Worm (Caenorhabditis elegans) whole organism, mixed stage, embryonic: ENCODE data around the gene C03B1.14.

ENCODE experiments used
- M03D4.4 ChIP-seq: sonication (generic microtip); optimal IDR thresholded peaks from 2 replicates; lab custom pipeline; 2017; ENCODE audit warnings: mild to moderate bottlenecking, missing genetic modification characterization, missing compliant biosample characterization
- bed-3 ChIP-seq: fragments of 200-800 bp; sonication (Bioruptor generic); optimal IDR thresholded peaks from 3 replicates; lab custom pipeline; 2018; ENCODE audit warnings: mild to moderate bottlenecking, missing genetic modification characterization, moderate library complexity, missing compliant biosample characterization
- ceh-39 ChIP-seq: fragments of 150-350 bp; optimal IDR thresholded peaks from 2 replicates; lab custom pipeline; 2014; ENCODE audit warnings: missing biosample characterization, missing genetic modification characterization
- ceh-43 ChIP-seq: fragments of 200-800 bp; sonication (Bioruptor generic); optimal IDR thresholded peaks from 2 replicates; lab custom pipeline; 2018; ENCODE audit warnings: mild to moderate bottlenecking, missing genetic modification characterization, moderate library complexity, missing compliant biosample characterization
- ceh-83 ChIP-seq: fragments of 200-800 bp; sonication (Bioruptor generic); optimal IDR thresholded peaks from 2 replicates; lab custom pipeline; 2018; ENCODE audit warnings: mild to moderate bottlenecking, missing genetic modification characterization, missing compliant biosample characterization
- ces-1 ChIP-seq: fragments of 150-350 bp; optimal IDR thresholded peaks from 2 replicates; lab custom pipeline; 2014; ENCODE audit warnings: missing biosample characterization, missing genetic modification reagents, missing genetic modification characterization
- drap-1 ChIP-seq: fragments of 200-800 bp; sonication (Bioruptor generic); optimal IDR thresholded peaks from 3 replicates; lab custom pipeline; 2018; ENCODE audit warnings: mild to moderate bottlenecking, missing genetic modification characterization, missing compliant biosample characterization
- elt-1 ChIP-seq: sonication (generic microtip); optimal IDR thresholded peaks from 2 replicates; lab custom pipeline; 2017; ENCODE audit warnings: missing genetic modification characterization, mild to moderate bottlenecking, missing compliant biosample characterization, antibody characterized with exemption, moderate library complexity, borderline replicate concordance; ENCODE audit not compliant: insufficient read depth
- flh-1 ChIP-seq: fragments of 200-800 bp; sonication (Bioruptor generic); optimal IDR thresholded peaks from 2 replicates; lab custom pipeline; 2018; ENCODE audit warnings: mild to moderate bottlenecking, missing genetic modification characterization, moderate library complexity, missing compliant biosample characterization
- ham-2 ChIP-seq: fragments of 200-800 bp; sonication (Bioruptor generic); optimal IDR thresholded peaks from 2 replicates; lab custom pipeline; 2018; ENCODE audit warnings: mild to moderate bottlenecking, missing genetic modification characterization, missing compliant biosample characterization
- hlh-1 ChIP-seq: fragments of 150-350 bp; optimal IDR thresholded peaks from 2 replicates; lab custom pipeline; 2014; ENCODE audit warnings: missing biosample characterization, missing genetic modification reagents, missing genetic modification characterization
- lin-13 ChIP-seq: fragments of 150-350 bp; optimal IDR thresholded peaks from 2 replicates; lab custom pipeline; 2014; ENCODE audit warnings: missing biosample characterization, missing genetic modification characterization
- lsy-2 ChIP-seq: fragments of 150-350 bp; optimal IDR thresholded peaks from 2 replicates; lab custom pipeline; 2014; ENCODE audit warnings: missing biosample characterization, missing genetic modification characterization
- mab-5 ChIP-seq: fragments of 150-350 bp; optimal IDR thresholded peaks from 2 replicates; lab custom pipeline; 2014; ENCODE audit warnings: missing biosample characterization, missing genetic modification characterization
- mep-1 ChIP-seq: fragments of 150-350 bp; optimal IDR thresholded peaks from 2 replicates; lab custom pipeline; 2017; ENCODE audit warnings: missing biosample characterization, missing genetic modification reagents, missing genetic modification characterization, inconsistent platforms
- mls-2 ChIP-seq: sonication (generic microtip); optimal IDR thresholded peaks from 2 replicates; lab custom pipeline; 2016; ENCODE audit warnings: mild to moderate bottlenecking, missing genetic modification characterization, moderate library complexity, missing compliant biosample characterization
- nhr-2 ChIP-seq: fragments of 150-350 bp; optimal IDR thresholded peaks from 2 replicates; lab custom pipeline; 2014; ENCODE audit warnings: missing biosample characterization, missing genetic modification characterization
- nhr-237 ChIP-seq: fragments of 150-350 bp; optimal IDR thresholded peaks from 2 replicates; lab custom pipeline; 2014; ENCODE audit warnings: missing biosample characterization, missing genetic modification characterization
- nhr-28 ChIP-seq: fragments of 150-350 bp; optimal IDR thresholded peaks from 2 replicates; lab custom pipeline; 2014; ENCODE audit warnings: missing biosample characterization, missing genetic modification characterization
- nhr-76 ChIP-seq: sonication (generic microtip); optimal IDR thresholded peaks from 2 replicates; lab custom pipeline; 2017; ENCODE audit warnings: missing biosample characterization, missing genetic modification characterization
- pha-4 ChIP-seq: fragments of 150-350 bp; optimal IDR thresholded peaks from 2 replicates; lab custom pipeline; 2018; ENCODE audit warnings: missing biosample characterization, missing genetic modification reagents, missing genetic modification characterization
- sem-2 ChIP-seq: fragments of 200-800 bp; sonication (Bioruptor generic); optimal IDR thresholded peaks from 2 replicates; lab custom pipeline; 2018; ENCODE audit warnings: mild to moderate bottlenecking, missing genetic modification characterization, missing compliant biosample characterization
- sptf-1 ChIP-seq: sonication (generic microtip); optimal IDR thresholded peaks from 2 replicates; lab custom pipeline; 2017; ENCODE audit warnings: mild to moderate bottlenecking, missing genetic modification characterization, moderate library complexity, missing compliant biosample characterization
- tbx-8 ChIP-seq: fragments of 200-800 bp; sonication (Bioruptor generic); optimal IDR thresholded peaks from 2 replicates; lab custom pipeline; 2018; ENCODE audit warnings: mild to moderate bottlenecking, missing genetic modification characterization, moderate library complexity, missing compliant biosample characterization
- unc-120 ChIP-seq: sonication (generic microtip); optimal IDR thresholded peaks from 2 replicates; lab custom pipeline; 2017; ENCODE audit warnings: missing genetic modification characterization, missing compliant biosample characterization; ENCODE audit not compliant: poor library complexity, severe bottlenecking
- unc-39 ChIP-seq: fragments of 150-350 bp; optimal IDR thresholded peaks from 2 replicates; lab custom pipeline; 2014; ENCODE audit warnings: missing biosample characterization, missing genetic modification characterization
- unc-62 ChIP-seq: fragments of 150-350 bp; optimal IDR thresholded peaks from 2 replicates; lab custom pipeline; 2014; ENCODE audit warnings: missing biosample characterization, missing genetic modification reagents, missing genetic modification characterization
- zip-8 ChIP-seq: fragments of 150-350 bp; optimal IDR thresholded peaks from 2 replicates; lab custom pipeline; 2014; ENCODE audit warnings: missing biosample characterization, missing genetic modification characterization
- ztf-11 ChIP-seq: fragments of 150-350 bp; optimal IDR thresholded peaks from 2 replicates; lab custom pipeline; 2014; ENCODE audit warnings: missing biosample characterization, missing genetic modification characterization

The C03B1.14 gene

ce11 chrX:6345785-6346184 lies 14.8 kb downstream of the C03B1.14 start:
- TF ChIP-seq ces-1 (GFP tag; lab: Kevin White, UChicago) (no peak), mep-1 (no peak), nhr-2 (tag; lab: Kevin White, UChicago) (no peak), sem-2 (GFP tag; lab: Kevin White, UChicago) (no peak), flh-1 (GFP tag; lab: Kevin White, UChicago) (no peak), mab-5 (tag; lab: Kevin White, UChicago) (no peak), ceh-39 (tag; lab: Kevin White, UChicago) (no peak), unc-39 (tag; lab: Kevin White, UChicago) (no peak), bed-3 (GFP tag; lab: Kevin White, UChicago) (no peak), ztf-11 (tag; lab: Kevin White, UChicago) (no peak), hlh-1 (tag; lab: Kevin White, UChicago) (no peak), ham-2 (GFP tag; lab: Kevin White, UChicago) (no peak), lsy-2 (tag; lab: Kevin White, UChicago) (no peak), unc-62 (GFP tag; lab: Kevin White, UChicago) (no peak), drap-1 (GFP tag; lab: Kevin White, UChicago) (no peak), elt-1 (no peak), ceh-43 (GFP tag; lab: Kevin White, UChicago) (no peak), tbx-8 (GFP tag; lab: Kevin White, UChicago) (no peak), lin-13 (tag; lab: Kevin White, UChicago) (no peak)
- TF ChIP-seq, all 35 proteins: peak for 0

- TF ChIP-seq tbx-8 (GFP tag; lab: Kevin White, UChicago) (no peak), nhr-2 (tag; lab: Kevin White, UChicago) (peak; percentile 48), mls-2 (no peak)
These were observed 19.0 kb downstream of the C03B1.14 start, which contains the start of gene C03B1.7 for ce11 chrX:6341513-6341912. TSS of gene C03B1.7 (plus strand) at chrX:6341813.

ce11 chrX:6338446-6338845 lies 22.1 kb downstream of the C03B1.14 start:
- TF ChIP-seq ceh-83 (GFP tag; lab: Kevin White, UChicago), result no peak
- TF ChIP-seq tbx-8 (GFP tag; lab: Kevin White, UChicago), result no peak
- no peak for TF ChIP-seq lin-13 (tag; lab: Kevin White, UChicago)
- TF ChIP-seq zip-8 (tag; lab: Kevin White, UChicago), result no peak
- TF ChIP-seq ham-2 (GFP tag; lab: Kevin White, UChicago), result no peak
- no peak for TF ChIP-seq mls-2
- TF ChIP-seq M03D4.4, result no peak
- no peak for TF ChIP-seq lsy-2 (tag; lab: Kevin White, UChicago)
- TF ChIP-seq nhr-2 (tag; lab: Kevin White, UChicago), result no peak
- TF ChIP-seq unc-120 (tag; lab: Kevin White, UChicago), result no peak
- TF ChIP-seq unc-62 (GFP tag; lab: Kevin White, UChicago), result no peak
- no peak for TF ChIP-seq hlh-1 (tag; lab: Kevin White, UChicago)
- TF ChIP-seq bed-3 (GFP tag; lab: Kevin White, UChicago), result no peak
- TF ChIP-seq pha-4 (tag; lab: Kevin White, UChicago), result no peak
- no peak for TF ChIP-seq flh-1 (GFP tag; lab: Kevin White, UChicago)
- TF ChIP-seq ces-1 (GFP tag; lab: Kevin White, UChicago), result no peak
- TF ChIP-seq nhr-28 (tag; lab: Kevin White, UChicago), result no peak
- no peak for TF ChIP-seq nhr-237 (tag; lab: Kevin White, UChicago)

- TF ChIP-seq ceh-39 (tag; lab: Kevin White, UChicago) (no peak), sptf-1 (no peak), lin-13 (tag; lab: Kevin White, UChicago) (no peak), zip-8 (tag; lab: Kevin White, UChicago) (no peak), nhr-237 (tag; lab: Kevin White, UChicago) (no peak), mab-5 (tag; lab: Kevin White, UChicago) (no peak), tbx-8 (GFP tag; lab: Kevin White, UChicago) (no peak), ceh-43 (GFP tag; lab: Kevin White, UChicago) (no peak), mls-2 (no peak)
These were observed 22.6 kb downstream of the C03B1.14 start, which contains the start of gene C03B1.13 for ce11 chrX:6337951-6338350. TSS of gene C03B1.13 (minus strand) at chrX:6338051.

ce11 chrX:6337338-6337737 lies 23.2 kb downstream of the C03B1.14 start:
- TF ChIP-seq bed-3 (GFP tag; lab: Kevin White, UChicago), result no peak
- no peak for TF ChIP-seq sptf-1
- no peak for TF ChIP-seq nhr-76 (tag; lab: Kevin White, UChicago)
- TF ChIP-seq, all 35 proteins: peak for 0
